Worm (Caenorhabditis elegans) whole organism, young adult: ENCODE data around the gene F29B9.1.

Experiments used
- B0261.1 ChIP-seq: sonication (generic microtip); optimal IDR thresholded peaks from 2 replicates; lab custom pipeline; 2016; ENCODE audit warnings: mild to moderate bottlenecking, missing genetic modification characterization, moderate library complexity, missing compliant biosample characterization
- C17E4.6 ChIP-seq: fragments of 200-800 bp; sonication (Bioruptor generic); IDR thresholded peaks from 2 replicates; pipeline ENCODE4 v1.3.6; 2022; ENCODE audit warnings: missing genetic modification reagents, missing genetic modification characterization, missing compliant biosample characterization
- F10E7.11 ChIP-seq: sonication (generic microtip); optimal IDR thresholded peaks from 2 replicates; lab custom pipeline; 2017; ENCODE audit warnings: mild to moderate bottlenecking, missing genetic modification characterization, moderate library complexity, missing compliant biosample characterization
- F22D6.2 ChIP-seq: sonication (generic microtip); optimal IDR thresholded peaks from 2 replicates; lab custom pipeline; 2016; ENCODE audit warnings: mild to moderate bottlenecking, missing genetic modification characterization, missing compliant biosample characterization
- F23B12.7 ChIP-seq: sonication (generic microtip); optimal IDR thresholded peaks from 2 replicates; lab custom pipeline; 2017; ENCODE audit warnings: missing genetic modification characterization, mild to moderate bottlenecking, missing compliant biosample characterization, antibody characterized with exemption, moderate library complexity; ENCODE audit not compliant: insufficient read depth
- F37B4.10 ChIP-seq: fragments of 200-800 bp; sonication (Bioruptor generic); IDR thresholded peaks from 2 replicates; pipeline ENCODE4 v1.3.6; 2022; ENCODE audit warnings: missing genetic modification characterization, missing compliant biosample characterization
- F52B5.7 ChIP-seq: sonication (generic microtip); optimal IDR thresholded peaks from 2 replicates; lab custom pipeline; 2016; ENCODE audit warnings: mild to moderate bottlenecking, missing genetic modification characterization, missing compliant biosample characterization
- F55B11.4 ChIP-seq: sonication (generic microtip); optimal IDR thresholded peaks from 2 replicates; lab custom pipeline; 2016; ENCODE audit warnings: missing compliant biosample characterization, missing genetic modification characterization, borderline replicate concordance; ENCODE audit not compliant: insufficient read depth
- T07F8.4 ChIP-seq: sonication (generic microtip); optimal IDR thresholded peaks from 2 replicates; lab custom pipeline; 2016; ENCODE audit warnings: mild to moderate bottlenecking, missing genetic modification characterization, moderate library complexity, missing compliant biosample characterization
- Y56A3A.18 ChIP-seq: fragments of 200-800 bp; sonication (Bioruptor generic); IDR thresholded peaks from 2 replicates; pipeline ENCODE4 v1.3.6; 2022; ENCODE audit warnings: missing genetic modification reagents, missing genetic modification characterization, missing compliant biosample characterization
- ZK185.1 ChIP-seq: sonication (generic microtip); optimal IDR thresholded peaks from 2 replicates; lab custom pipeline; 2016; ENCODE audit warnings: mild to moderate bottlenecking, missing genetic modification characterization, missing compliant biosample characterization; ENCODE audit not compliant: poor library complexity, severe bottlenecking
- atf-7 ChIP-seq: sonication (generic microtip); optimal IDR thresholded peaks from 2 replicates; lab custom pipeline; 2017; ENCODE audit warnings: mild to moderate bottlenecking, missing genetic modification characterization, missing compliant biosample characterization
- attf-3 ChIP-seq: fragments of 200-800 bp; sonication (Bioruptor generic); conservative IDR thresholded peaks from 2 replicates; pipeline ENCODE4 v1.3.6; 2022; ENCODE audit warnings: missing genetic modification reagents, missing genetic modification characterization, missing compliant biosample characterization
- attf-5 ChIP-seq: fragments of 200-800 bp; sonication (Bioruptor generic); optimal IDR thresholded peaks from 2 replicates; lab custom pipeline; 2018; ENCODE audit warnings: mild to moderate bottlenecking, missing genetic modification characterization, missing compliant biosample characterization
- ccch-3 ChIP-seq: fragments of 200-800 bp; sonication (Bioruptor generic); optimal IDR thresholded peaks from 2 replicates; lab custom pipeline; 2018; ENCODE audit warnings: mild to moderate bottlenecking, missing genetic modification characterization, missing compliant biosample characterization
- ceh-58 ChIP-seq: fragments of 200-800 bp; sonication (Bioruptor generic); IDR thresholded peaks from 2 replicates; pipeline ENCODE4 v1.3.6; 2022; ENCODE audit warnings: missing genetic modification characterization, missing compliant biosample characterization
- chd-7 ChIP-seq: sonication (generic microtip); optimal IDR thresholded peaks from 2 replicates; lab custom pipeline; 2016; ENCODE audit warnings: mild to moderate bottlenecking, missing genetic modification characterization, moderate library complexity, missing compliant biosample characterization
- dox-1 ChIP-seq: fragments of 200-800 bp; sonication (Bioruptor generic); IDR thresholded peaks from 2 replicates; pipeline ENCODE4 v1.3.6; 2022; ENCODE audit warnings: missing genetic modification reagents, missing genetic modification characterization, missing compliant biosample characterization
- egl-44 ChIP-seq: fragments of 200-800 bp; sonication (Bioruptor generic); IDR thresholded peaks from 2 replicates; pipeline ENCODE4 v1.3.6; 2022; ENCODE audit warnings: missing genetic modification reagents, missing genetic modification characterization, missing compliant biosample characterization
- egrh-3 ChIP-seq: fragments of 200-800 bp; sonication (Bioruptor generic); IDR thresholded peaks from 2 replicates; pipeline ENCODE4 v1.3.6; 2022; ENCODE audit warnings: missing genetic modification reagents, missing genetic modification characterization, missing compliant biosample characterization
- ets-4 ChIP-seq: fragments of 200-800 bp; sonication (Bioruptor generic); optimal IDR thresholded peaks from 2 replicates; lab custom pipeline; 2018; ENCODE audit warnings: mild to moderate bottlenecking, missing genetic modification characterization, missing compliant biosample characterization
- fkh-3 ChIP-seq: sonication (generic microtip); optimal IDR thresholded peaks from 2 replicates; lab custom pipeline; 2016; ENCODE audit warnings: mild to moderate bottlenecking, missing genetic modification characterization, missing compliant biosample characterization
- hlh-12 ChIP-seq: sonication (generic microtip); optimal IDR thresholded peaks from 2 replicates; lab custom pipeline; 2016; ENCODE audit warnings: missing genetic modification characterization, missing compliant biosample characterization
- hmg-1.2 ChIP-seq: fragments of 200-800 bp; sonication (Bioruptor generic); IDR thresholded peaks from 2 replicates; pipeline ENCODE4 v1.3.6; 2022; ENCODE audit warnings: missing genetic modification reagents, missing genetic modification characterization, missing compliant biosample characterization
- hrde-1 ChIP-seq: sonication (generic microtip); optimal IDR thresholded peaks from 2 replicates; lab custom pipeline; 2016; ENCODE audit warnings: missing genetic modification characterization, mild to moderate bottlenecking, missing compliant biosample characterization, moderate library complexity, missing genotype, missing genetic modification reagents, borderline replicate concordance
- lag-1 ChIP-seq: fragments of 200-800 bp; sonication (Bioruptor generic); IDR thresholded peaks from 2 replicates; pipeline ENCODE4 v1.3.6; 2022; ENCODE audit warnings: missing genetic modification reagents, missing genetic modification characterization, missing compliant biosample characterization
- lin-26 ChIP-seq: fragments of 200-800 bp; sonication (Bioruptor generic); IDR thresholded peaks from 2 replicates; pipeline ENCODE4 v1.3.6; 2022; ENCODE audit warnings: missing genetic modification reagents, missing genetic modification characterization, missing compliant biosample characterization
- madf-10 ChIP-seq: sonication (generic microtip); optimal IDR thresholded peaks from 2 replicates; lab custom pipeline; 2016; ENCODE audit warnings: mild to moderate bottlenecking, missing genetic modification characterization, missing compliant biosample characterization
- madf-3 ChIP-seq: fragments of 200-800 bp; sonication (Bioruptor generic); IDR thresholded peaks from 2 replicates; pipeline ENCODE4 v1.3.6; 2022; ENCODE audit warnings: missing genetic modification reagents, missing genetic modification characterization, missing compliant biosample characterization
- madf-6 ChIP-seq: fragments of 200-800 bp; sonication (Bioruptor generic); IDR thresholded peaks from 2 replicates; pipeline ENCODE4 v1.3.6; 2022; ENCODE audit warnings: missing genetic modification reagents, missing genetic modification characterization, missing compliant biosample characterization
- madf-8 ChIP-seq: fragments of 200-800 bp; sonication (Bioruptor generic); conservative IDR thresholded peaks from 2 replicates; pipeline ENCODE4 v1.3.6; 2022; ENCODE audit warnings: missing genetic modification reagents, missing genetic modification characterization, missing compliant biosample characterization
- mcd-1 ChIP-seq: fragments of 200-800 bp; sonication (Bioruptor generic); IDR thresholded peaks from 2 replicates; pipeline ENCODE4 v1.3.6; 2022; ENCODE audit warnings: missing genetic modification reagents, missing genetic modification characterization, missing compliant biosample characterization
- nfyb-1 ChIP-seq: fragments of 200-800 bp; sonication (Bioruptor generic); IDR thresholded peaks from 2 replicates; pipeline ENCODE4 v1.3.6; 2022; ENCODE audit warnings: missing genetic modification reagents, missing genetic modification characterization, missing compliant biosample characterization
- nhr-120 ChIP-seq: fragments of 200-800 bp; sonication (Bioruptor generic); IDR thresholded peaks from 2 replicates; pipeline ENCODE4 v1.3.6; 2022; ENCODE audit warnings: missing genetic modification characterization, missing compliant biosample characterization
- nhr-80 ChIP-seq: sonication (generic microtip); optimal IDR thresholded peaks from 2 replicates; lab custom pipeline; 2016; ENCODE audit warnings: missing genetic modification characterization, missing compliant biosample characterization
- nhr-90 ChIP-seq: sonication (generic microtip); optimal IDR thresholded peaks from 2 replicates; lab custom pipeline; 2016; ENCODE audit warnings: missing genotype, mild to moderate bottlenecking, missing genetic modification characterization, missing compliant biosample characterization
- pbrm-1 ChIP-seq: fragments of 200-800 bp; sonication (Bioruptor generic); IDR thresholded peaks from 2 replicates; pipeline ENCODE4 v1.3.6; 2022; ENCODE audit warnings: missing genetic modification reagents, missing genetic modification characterization, missing compliant biosample characterization
- rcor-1 ChIP-seq: fragments of 200-800 bp; sonication (Bioruptor generic); IDR thresholded peaks from 2 replicates; pipeline ENCODE4 v1.3.6; 2022; ENCODE audit warnings: missing genetic modification reagents, missing genetic modification characterization, missing compliant biosample characterization
- snpc-1.1 ChIP-seq: sonication (generic microtip); optimal IDR thresholded peaks from 2 replicates; lab custom pipeline; 2017; ENCODE audit warnings: missing genetic modification characterization, mild to moderate bottlenecking, missing compliant biosample characterization, antibody characterized with exemption, moderate library complexity, missing genotype, missing genetic modification reagents; ENCODE audit not compliant: insufficient read depth
- snpc-3.4 ChIP-seq: sonication (generic microtip); optimal IDR thresholded peaks from 2 replicates; lab custom pipeline; 2017; ENCODE audit warnings: missing genetic modification characterization, mild to moderate bottlenecking, missing compliant biosample characterization, antibody characterized with exemption, moderate library complexity, missing genotype, missing genetic modification reagents
- tbp1 ChIP-seq: fragments of 200-800 bp; sonication (Bioruptor generic); optimal IDR thresholded peaks from 2 replicates; lab custom pipeline; 2018; ENCODE audit warnings: mild to moderate bottlenecking, missing genetic modification characterization, missing compliant biosample characterization
- unc-130 ChIP-seq: sonication (generic microtip); optimal IDR thresholded peaks from 2 replicates; lab custom pipeline; 2016; ENCODE audit warnings: missing genetic modification reagents, missing genetic modification characterization, missing compliant biosample characterization
- zfh-2 ChIP-seq: fragments of 200-800 bp; sonication (Bioruptor generic); conservative IDR thresholded peaks from 2 replicates; pipeline ENCODE4 v1.3.6; 2022; ENCODE audit warnings: missing genetic modification reagents, missing genetic modification characterization, missing compliant biosample characterization
- zim-3 ChIP-seq: sonication (generic microtip); optimal IDR thresholded peaks from 2 replicates; lab custom pipeline; 2017; ENCODE audit warnings: mild to moderate bottlenecking, missing genetic modification characterization, moderate library complexity, missing compliant biosample characterization
- ztf-22 ChIP-seq: fragments of 200-800 bp; sonication (Bioruptor generic); optimal IDR thresholded peaks from 2 replicates; lab custom pipeline; 2018; ENCODE audit warnings: mild to moderate bottlenecking, missing genetic modification characterization, moderate library complexity, missing compliant biosample characterization
- ztf-25 ChIP-seq: fragments of 200-800 bp; sonication (Bioruptor generic); IDR thresholded peaks from 2 replicates; pipeline ENCODE4 v1.3.6; 2022; ENCODE audit warnings: missing genetic modification reagents, missing genetic modification characterization, missing compliant biosample characterization
- ztf-28 ChIP-seq: fragments of 200-800 bp; sonication (Bioruptor generic); IDR thresholded peaks from 2 replicates; pipeline ENCODE4 v1.3.6; 2022; ENCODE audit warnings: missing genetic modification reagents, missing genetic modification characterization, missing compliant biosample characterization

F29B9.1 gene

ce11 chrIV:4667383-4667782 is 2.2 kb downstream of the F29B9.1 start:
- TF ChIP-seq T07F8.4 (tag; lab: Kevin White, UChicago) = no peak
- TF ChIP-seq mcd-1 (GFP tag; lab: Robert Waterston, UW) = peak; percentile 31; the same call in 1 of the 2 replicates
- 0 out of 2 replicates have a peak, but pooled peaks have one; percentile 11 for TF ChIP-seq dox-1
- TF ChIP-seq zfh-2 (GFP tag; lab: Robert Waterston, UW) = peak; percentile 81
- TF ChIP-seq Y56A3A.18 = no peak
- TF ChIP-seq madf-6 (GFP tag; lab: Robert Waterston, UW) = no peak
- no peak for TF ChIP-seq tbp1 (GFP tag; lab: Kevin White, UChicago)
- TF ChIP-seq lag-1 (GFP tag; lab: Robert Waterston, UW) = no peak
- TF ChIP-seq madf-8 (GFP tag; lab: Robert Waterston, UW) = no peak
- TF ChIP-seq chd-7 (tag; lab: Kevin White, UChicago) = no peak
- TF ChIP-seq nfyb-1 (GFP tag; lab: Robert Waterston, UW) = 0 out of 2 replicates have a peak, but pooled peaks have one; percentile 25
- TF ChIP-seq nhr-120 = no peak
- 0 out of 2 replicates have a peak, but pooled peaks have one; percentile 8 for TF ChIP-seq madf-3 (GFP tag; lab: Robert Waterston, UW)
- no peak for TF ChIP-seq egl-44
- no peak for TF ChIP-seq ztf-25
- TF ChIP-seq hlh-12 (tag; lab: Kevin White, UChicago) = no peak
- peak; percentile 72 for TF ChIP-seq egrh-3
- TF ChIP-seq ets-4 (GFP tag; lab: Kevin White, UChicago) = no peak
- no peak for TF ChIP-seq ceh-58 (GFP tag; lab: Robert Waterston, UW)
- no peak for TF ChIP-seq unc-130 (GFP tag; lab: Kevin White, UChicago)
- TF ChIP-seq snpc-3.4 (tag; lab: Kevin White, UChicago) = no peak
- 0 out of 2 replicates have a peak, but pooled peaks have one; percentile 44 for TF ChIP-seq lin-26 (GFP tag; lab: Robert Waterston, UW)
- no peak for TF ChIP-seq nhr-80 (tag; lab: Kevin White, UChicago)
- no peak for TF ChIP-seq C17E4.6 (GFP tag; lab: Robert Waterston, UW)
- 0 out of 2 replicates have a peak, but pooled peaks have one; percentile 32 for TF ChIP-seq ztf-28
- no peak for TF ChIP-seq F10E7.11 (tag; lab: Kevin White, UChicago)
- no peak for TF ChIP-seq hrde-1 (tag; lab: Kevin White, UChicago)
- no peak for TF ChIP-seq ZK185.1 (tag; lab: Kevin White, UChicago)
- TF ChIP-seq ztf-22 (GFP tag; lab: Kevin White, UChicago) = no peak
- no peak for TF ChIP-seq F55B11.4 (tag; lab: Kevin White, UChicago)
- TF ChIP-seq snpc-1.1 (tag; lab: Kevin White, UChicago) = no peak
- TF ChIP-seq ccch-3 = no peak
- TF ChIP-seq F23B12.7 = no peak
- no peak for TF ChIP-seq fkh-3 (tag; lab: Kevin White, UChicago)
- no peak for TF ChIP-seq rcor-1 (GFP tag; lab: Robert Waterston, UW)
- TF ChIP-seq F37B4.10 (GFP tag; lab: Robert Waterston, UW) = 0 out of 2 replicates have a peak, but pooled peaks have one; percentile 53
- TF ChIP-seq atf-7 (tag; lab: Kevin White, UChicago) = no peak
- no peak for TF ChIP-seq madf-10 (tag; lab: Kevin White, UChicago)
- no peak for TF ChIP-seq pbrm-1
- no peak for TF ChIP-seq F22D6.2
- TF ChIP-seq zim-3 (tag; lab: Kevin White, UChicago) = no peak
- TF ChIP-seq F52B5.7 = no peak
- TF ChIP-seq attf-5 = no peak
- TF ChIP-seq attf-3 (GFP tag; lab: Robert Waterston, UW) = no peak
- no peak for TF ChIP-seq B0261.1 (tag; lab: Kevin White, UChicago)
- no peak for TF ChIP-seq nhr-90
- no peak for TF ChIP-seq hmg-1.2 (GFP tag; lab: Robert Waterston, UW)
